Worm (Caenorhabditis elegans): ENCODE data around the gene col-93.
A peak's percentile ranks its signal among the peaks of the same experiment; 100 is the strongest.

col-93 gene

ce11 chrIII:10995156-10995555 is 9.7 kb upstream of the col-93 start, which contains the start of gene dmsr-5:
TSS of gene dmsr-5 (minus strand) at chrIII:10995256.
- TF ChIP-seq ahr-1 (tag; optimal IDR thresholded peaks at IDR 0.05) (no peak), ceh-34 (tag; optimal IDR thresholded peaks at IDR 0.05) (no peak), zip-5 (tag; optimal IDR thresholded peaks at IDR 0.05) (no peak), ceh-2 (tag; optimal IDR thresholded peaks at IDR 0.05) (no peak)

- no peak for TF ChIP-seq sox-2 (GFP tag; IDR thresholded peaks at IDR 0.05)
These were observed 8.7 kb upstream of the col-93 start for ce11 chrIII:10994085-10994484.

- peak; percentile 95 for TF ChIP-seq elt-2 (tag; optimal IDR thresholded peaks at IDR 0.05)
- TF ChIP-seq dve-1 (tag; optimal IDR thresholded peaks at IDR 0.05): peak; percentile 94
- peak; percentile 91 for TF ChIP-seq syd-9 (tag; optimal IDR thresholded peaks at IDR 0.05)
- TF ChIP-seq Y22D7AL.16 (tag; optimal IDR thresholded peaks at IDR 0.05): peak; percentile 88
- TF ChIP-seq fax-1 (tag; optimal IDR thresholded peaks at IDR 0.05): peak; percentile 91
- peak; percentile 95 for TF ChIP-seq pag-3 (tag; optimal IDR thresholded peaks at IDR 0.05; ENCODE audit: borderline replicate concordance)
- TF ChIP-seq ztf-16 (tag; optimal IDR thresholded peaks at IDR 0.05): peak; percentile 98
- TF ChIP-seq lim-6 (tag; optimal IDR thresholded peaks at IDR 0.05): peak; percentile 88
- TF ChIP-seq unc-86 (tag; optimal IDR thresholded peaks at IDR 0.05): peak; percentile 95
- TF ChIP-seq pha-2 (tag; optimal IDR thresholded peaks at IDR 0.05): peak; percentile 95
- peak; percentile 5 for TF ChIP-seq ceh-9 (tag; optimal IDR thresholded peaks at IDR 0.05)
- TF ChIP-seq K02D7.2 (tag; optimal IDR thresholded peaks at IDR 0.05): peak; percentile 92
- peak; percentile 97 for TF ChIP-seq hlh-13 (GFP tag; optimal IDR thresholded peaks at IDR 0.05)
- TF ChIP-seq lin-11 (tag; optimal IDR thresholded peaks at IDR 0.05): peak; percentile 87
- TF ChIP-seq che-1 (tag; optimal IDR thresholded peaks at IDR 0.05): peak; percentile 92
- peak; percentile 53 for TF ChIP-seq nhr-11 (tag; optimal IDR thresholded peaks at IDR 0.05)
- TF ChIP-seq ceh-19 (GFP tag; optimal IDR thresholded peaks at IDR 0.05): peak; percentile 98
- TF ChIP-seq ama-1 (optimal IDR thresholded peaks at IDR 0.05): no peak
- peak; percentile 83 for TF ChIP-seq ets-4 (tag; optimal IDR thresholded peaks at IDR 0.05)
- TF ChIP-seq pha-4 (tag; optimal IDR thresholded peaks at IDR 0.05): no peak
- TF ChIP-seq F13H6.1 (tag; optimal IDR thresholded peaks at IDR 0.05): peak; percentile 94
- TF ChIP-seq pax-1 (tag; optimal IDR thresholded peaks at IDR 0.05): peak; percentile 81
- TF ChIP-seq ceh-22 (tag; optimal IDR thresholded peaks at IDR 0.05): no peak
- peak; percentile 89 for TF ChIP-seq pros-1 (tag; optimal IDR thresholded peaks at IDR 0.05)
- TF ChIP-seq tbx-2 (tag; optimal IDR thresholded peaks at IDR 0.05): peak; percentile 96
- peak; percentile 83 for TF ChIP-seq ceh-30 (tag; optimal IDR thresholded peaks at IDR 0.05)
- TF ChIP-seq ref-2 (tag; optimal IDR thresholded peaks at IDR 0.05): peak; percentile 91
- TF ChIP-seq npax-4 (tag; optimal IDR thresholded peaks at IDR 0.05): peak; percentile 86
- TF ChIP-seq K09A11.1 (tag; optimal IDR thresholded peaks at IDR 0.05; ENCODE audit: insufficient read depth): peak; percentile 91
- TF ChIP-seq sox-2 (GFP tag; IDR thresholded peaks at IDR 0.05): peak; percentile 95
- peak; percentile 96 for TF ChIP-seq T23F11.4 (GFP tag; optimal IDR thresholded peaks at IDR 0.05)
- peak; percentile 66 for TF ChIP-seq tbx-7 (tag; optimal IDR thresholded peaks at IDR 0.05)
- TF ChIP-seq hlh-6 (tag; optimal IDR thresholded peaks at IDR 0.05): peak; percentile 97
- peak; percentile 94 for TF ChIP-seq unc-3 (GFP tag; conservative IDR thresholded peaks at IDR 0.05)
- peak; percentile 87 for TF ChIP-seq unc-3 (tag; optimal IDR thresholded peaks at IDR 0.05)
- peak; percentile 94 for TF ChIP-seq ttx-3 (tag; optimal IDR thresholded peaks at IDR 0.05)
- TF ChIP-seq eyg-1 (tag; optimal IDR thresholded peaks at IDR 0.05): peak; percentile 96
- TF ChIP-seq madf-2 (tag; optimal IDR thresholded peaks at IDR 0.05): peak; percentile 95
- peak; percentile 82 for TF ChIP-seq ceh-48 (tag; optimal IDR thresholded peaks at IDR 0.05)
- peak; percentile 95 for TF ChIP-seq ceh-14 (tag; optimal IDR thresholded peaks at IDR 0.05)
- peak; percentile 69 for TF ChIP-seq zip-5 (tag; optimal IDR thresholded peaks at IDR 0.05)
- TF ChIP-seq elt-4 (tag; optimal IDR thresholded peaks at IDR 0.05): peak; percentile 71
- peak; percentile 82 for TF ChIP-seq ahr-1 (tag; optimal IDR thresholded peaks at IDR 0.05)
- peak; percentile 92 for TF ChIP-seq fkh-6 (tag; optimal IDR thresholded peaks at IDR 0.05)
- TF ChIP-seq gmeb-2 (tag; optimal IDR thresholded peaks at IDR 0.05): peak; percentile 89
- peak; percentile 96 for TF ChIP-seq sox-4 (tag; optimal IDR thresholded peaks at IDR 0.05)
- peak; percentile 89 for TF ChIP-seq mec-3 (tag; optimal IDR thresholded peaks at IDR 0.05; ENCODE audit: borderline replicate concordance)
These were observed 4.2 kb upstream of the col-93 start for ce11 chrIII:10989491-10990032.
